Fruit fly (Drosophila melanogaster) ovary, adult (tissue): ENCODE results near the gene CG6511.

Experiments
- CG17801 ChIP-seq: fragments of 200-800 bp; optimal IDR thresholded peaks from 2 replicates; lab custom pipeline; 2019; ENCODE audit warnings: missing biosample characterization, mild to moderate bottlenecking, missing genetic modification characterization, moderate library complexity; ENCODE audit not compliant: partially characterized antibody

CG6511 gene

DNA sequence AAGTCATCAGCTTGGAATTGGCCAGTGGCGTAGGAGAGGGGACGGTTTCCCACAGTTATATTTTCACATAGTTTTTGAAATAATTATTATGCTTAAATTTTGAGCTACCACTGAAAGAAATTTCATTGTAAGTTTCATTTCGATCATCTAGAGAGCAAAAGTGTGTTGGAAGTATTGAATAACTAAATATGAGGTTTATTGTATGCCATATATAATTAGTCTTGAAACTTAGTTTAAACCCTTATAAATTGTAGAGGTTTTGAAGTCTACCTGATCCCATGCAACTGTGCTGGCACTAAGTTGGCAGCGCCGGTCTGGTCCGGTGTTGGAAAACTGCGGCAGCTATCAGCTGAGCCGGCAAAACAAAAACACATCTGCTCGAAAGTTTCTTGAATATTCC is at the start of gene CG6511, which contains the start of gene CG32022:
CG6511 (plus strand) TSS at position 180 of the 400 bp plus-strand sequence.
CG32022 (minus strand) TSS at position 128 of the 400 bp plus-strand sequence.
- no peak for TF ChIP-seq CG17801 (GFP tag; lab: Kevin White, UChicago)

DNA sequence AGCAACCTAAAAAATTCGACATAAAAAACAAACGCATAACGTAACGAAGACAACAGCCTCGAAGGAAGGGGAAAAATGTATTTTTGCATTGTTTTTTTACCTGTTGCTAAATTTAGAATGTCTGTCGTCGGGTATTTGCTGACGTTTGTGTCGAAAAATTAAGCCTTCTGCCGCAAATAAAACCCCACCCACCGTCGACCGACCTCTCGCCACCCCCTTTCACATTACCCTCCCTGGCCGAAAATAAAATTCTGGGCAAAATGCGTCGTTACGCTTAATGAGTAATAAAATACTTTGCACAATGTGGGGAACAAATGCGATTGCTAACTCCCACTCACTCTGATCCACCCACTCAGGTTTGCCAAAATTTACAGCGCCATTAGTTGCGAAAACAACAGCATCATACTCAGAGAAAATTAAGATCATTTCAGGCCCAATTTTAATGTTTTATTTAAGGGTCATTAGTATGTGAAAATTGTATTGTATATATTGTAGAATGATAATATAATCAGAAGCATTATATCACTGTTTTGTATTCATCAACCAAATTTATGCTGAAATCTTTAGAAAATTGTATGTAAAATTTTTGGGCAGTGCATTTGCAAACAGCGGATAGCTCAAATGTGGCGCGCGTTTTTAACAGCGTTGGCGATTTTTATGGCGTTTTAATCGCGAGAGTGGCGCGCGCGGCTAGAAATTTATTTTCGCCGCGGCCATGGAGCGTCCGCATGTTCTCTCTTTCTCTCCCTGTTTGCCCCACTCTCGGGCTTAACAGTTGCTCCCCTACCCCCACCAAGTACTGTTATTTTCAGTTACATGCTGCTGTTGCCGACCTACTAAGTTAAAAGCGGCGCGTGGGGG is 48.7 kb upstream of the CG6511 start:
- TF ChIP-seq CG17801 (GFP tag; lab: Kevin White, UChicago): no peak

DNA sequence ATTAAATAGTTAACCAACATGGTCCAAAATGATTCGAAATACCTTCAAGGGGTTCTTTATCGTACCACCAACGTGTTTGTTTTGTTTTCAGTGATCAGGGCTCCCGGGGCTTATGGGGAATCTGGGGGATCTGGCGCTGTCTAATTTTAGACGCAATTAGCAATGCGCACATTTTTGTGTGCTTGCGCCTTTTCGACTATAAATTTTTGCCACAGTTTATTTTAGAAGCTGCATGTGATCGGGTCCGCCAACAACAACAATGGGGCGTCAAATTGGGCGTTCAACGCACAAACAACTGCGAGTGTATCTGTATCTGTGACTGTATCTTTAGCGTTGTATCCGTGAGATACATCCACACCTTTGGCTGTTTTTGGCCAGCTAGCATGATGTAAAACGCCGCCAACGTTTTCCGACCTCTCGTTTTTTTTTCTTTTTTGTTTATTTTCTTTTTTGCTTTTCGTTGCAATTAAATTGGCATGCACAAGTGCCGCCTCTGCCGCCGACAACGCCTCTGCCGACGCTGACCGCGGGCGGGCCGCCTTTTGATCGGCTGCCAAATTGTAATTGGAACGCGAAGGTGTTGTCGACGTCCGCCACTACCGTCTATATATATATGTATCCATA is 47.6 kb upstream of the CG6511 start:
- no peak for TF ChIP-seq CG17801 (GFP tag; lab: Kevin White, UChicago)

DNA sequence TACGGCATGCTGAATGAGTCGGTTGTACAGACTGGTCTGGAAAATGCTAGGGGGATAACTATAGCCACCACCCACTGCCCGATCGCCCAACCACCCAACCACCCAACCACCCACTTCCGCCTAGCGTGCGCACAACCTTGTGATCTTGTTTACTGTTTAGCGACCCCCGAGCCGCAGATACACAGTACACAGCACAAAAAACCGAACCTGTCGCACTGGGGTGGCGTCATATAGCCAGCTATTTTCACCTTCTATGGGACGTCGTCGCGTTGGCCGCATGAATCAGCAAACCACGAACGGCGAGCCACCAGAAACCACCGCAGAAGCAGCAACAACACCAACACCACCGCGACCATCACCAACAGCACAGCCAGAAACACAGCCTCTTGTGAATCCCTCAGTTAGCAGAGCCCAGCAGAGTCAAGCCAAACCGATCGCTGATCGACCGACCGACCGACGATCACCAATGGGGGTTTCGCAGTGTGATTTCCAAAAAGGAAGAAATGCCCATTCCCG is 46.0 kb upstream of the CG6511 start:
- TF ChIP-seq CG17801 (GFP tag; lab: Kevin White, UChicago): no peak

DNA sequence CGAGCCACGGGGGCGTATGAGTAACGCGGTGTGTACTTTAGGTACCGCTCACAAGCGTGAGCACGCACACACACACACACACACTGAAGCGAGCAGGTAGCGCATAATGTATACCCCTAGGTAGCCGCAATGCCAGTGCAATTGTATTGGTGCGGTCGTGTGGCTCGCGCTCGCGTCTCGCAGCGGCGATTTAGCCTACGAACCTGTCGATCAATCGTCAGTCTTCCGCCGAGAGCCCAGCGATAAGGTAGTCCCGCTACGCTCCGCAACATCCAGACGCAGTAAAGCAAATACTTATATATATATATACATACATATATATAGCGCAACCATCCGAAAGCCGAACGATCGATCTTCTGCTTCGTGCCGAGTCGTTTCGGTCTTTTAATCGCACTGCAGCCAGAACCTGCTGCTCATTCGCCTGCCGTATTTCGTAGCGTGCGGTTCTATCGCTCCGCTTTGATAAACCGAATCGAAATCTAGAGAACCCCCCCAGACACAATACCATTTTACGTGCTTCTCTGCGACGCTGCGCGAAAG is 45.5 kb upstream of the CG6511 start, which contains the start of gene hry:
hry (plus strand) TSS at position 215 of the 540 bp plus-strand sequence.
- TF ChIP-seq CG17801 (GFP tag; lab: Kevin White, UChicago): peak; percentile 88

DNA sequence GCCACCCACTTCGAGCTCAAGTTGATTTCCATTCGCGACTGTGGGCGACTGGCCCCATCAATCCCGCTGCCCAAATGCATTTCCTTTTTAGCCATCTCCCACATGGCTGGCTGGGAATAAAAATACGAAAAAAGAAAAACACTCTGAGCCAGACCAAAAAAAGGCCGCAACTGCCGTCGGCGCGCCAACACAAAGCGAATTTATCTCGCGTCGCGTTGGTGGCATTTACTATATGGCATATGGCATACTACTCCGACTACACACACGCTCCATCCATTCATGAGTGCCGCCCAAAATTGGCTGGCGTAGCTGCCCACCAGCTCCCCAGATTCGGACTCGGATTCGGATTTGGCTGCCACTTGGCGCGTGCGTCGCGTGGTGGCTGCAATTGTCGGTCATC is 44.6 kb upstream of the CG6511 start:
- no peak for TF ChIP-seq CG17801 (GFP tag; lab: Kevin White, UChicago)

DNA sequence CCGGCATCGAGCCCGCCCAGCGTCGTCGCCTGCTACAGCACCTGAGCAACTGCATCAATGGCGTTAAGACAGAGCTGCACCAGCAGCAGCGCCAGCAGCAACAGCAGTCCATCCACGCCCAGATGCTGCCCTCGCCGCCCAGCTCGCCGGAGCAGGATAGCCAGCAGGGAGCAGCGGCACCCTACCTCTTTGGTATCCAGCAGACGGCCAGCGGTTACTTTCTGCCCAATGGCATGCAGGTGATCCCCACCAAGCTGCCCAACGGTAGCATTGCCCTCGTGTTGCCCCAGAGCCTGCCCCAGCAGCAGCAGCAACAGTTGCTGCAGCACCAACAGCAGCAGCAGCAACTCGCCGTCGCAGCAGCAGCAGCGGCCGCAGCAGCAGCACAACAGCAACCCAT is 43.4 kb upstream of the CG6511 start:
- TF ChIP-seq CG17801 (GFP tag; lab: Kevin White, UChicago): no peak

DNA sequence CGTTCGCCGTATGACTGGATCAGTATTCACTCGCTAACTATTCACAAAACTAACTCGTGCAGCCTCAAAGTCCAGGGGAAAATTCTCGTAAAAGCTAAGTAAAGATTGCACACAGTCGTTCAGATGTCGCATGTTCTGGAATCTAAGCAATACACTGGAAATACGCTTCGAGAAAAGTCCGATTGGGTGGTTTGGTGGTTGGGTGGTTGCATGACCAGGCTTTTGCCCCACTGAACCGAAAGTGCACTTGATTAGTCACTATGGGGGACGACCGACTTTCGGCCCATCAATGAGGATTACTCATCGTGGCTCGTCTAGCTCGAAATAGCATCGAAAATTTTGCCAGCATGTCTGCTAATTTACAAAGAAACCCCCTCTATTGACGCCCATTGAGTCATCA is 40.8 kb upstream of the CG6511 start:
- TF ChIP-seq CG17801 (GFP tag; lab: Kevin White, UChicago): no peak

DNA sequence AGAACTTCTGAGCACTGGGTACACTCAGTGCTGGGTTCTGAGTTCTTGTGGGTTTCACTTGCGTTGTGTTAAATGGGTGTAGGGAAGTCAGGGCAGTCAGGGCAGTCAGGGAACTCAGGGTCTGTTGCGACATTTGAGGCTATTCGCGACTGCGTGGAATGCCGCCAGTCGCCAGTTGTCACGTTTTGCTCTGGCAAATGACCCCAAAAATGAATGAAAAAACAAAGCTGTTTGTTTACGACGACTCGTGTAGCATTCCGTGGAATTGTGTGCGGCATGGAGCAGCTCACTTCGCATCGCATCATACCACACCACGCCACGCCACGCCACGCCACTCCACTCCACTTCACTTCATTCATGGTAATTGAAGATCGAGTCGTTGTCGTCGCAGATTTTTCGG is 39.9 kb upstream of the CG6511 start:
- TF ChIP-seq CG17801 (GFP tag; lab: Kevin White, UChicago): no peak

DNA sequence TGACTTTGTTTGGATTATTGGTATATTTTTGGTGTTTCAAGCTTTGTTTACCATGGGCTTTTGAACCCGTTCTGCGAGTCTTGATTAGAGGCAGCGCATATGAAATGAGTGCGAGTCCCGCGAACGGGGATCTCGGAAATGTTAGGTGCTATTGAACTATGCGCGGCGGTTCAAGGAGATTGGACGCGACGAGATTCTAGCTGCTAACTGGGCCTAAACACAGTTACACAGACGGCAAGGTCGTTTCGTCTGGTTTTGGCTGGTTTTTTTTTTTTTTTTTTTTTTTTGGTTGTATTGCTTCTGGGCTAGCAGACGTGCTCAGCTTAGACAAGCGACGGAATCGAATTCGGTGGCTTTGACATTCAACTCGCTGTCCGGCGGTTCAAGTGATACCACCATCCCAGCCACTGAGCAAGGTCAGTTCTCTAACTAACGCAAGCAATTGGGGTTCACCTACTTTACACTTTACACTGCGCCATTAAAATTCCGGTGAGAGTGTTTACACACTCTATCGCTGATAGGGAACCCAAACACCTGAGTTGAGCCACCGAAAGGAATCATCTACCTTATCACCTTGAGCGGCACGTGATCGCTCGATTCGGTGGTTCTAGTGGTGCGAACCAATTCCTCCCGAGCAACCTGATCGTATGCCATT is 39.1 kb upstream of the CG6511 start:
- TF ChIP-seq CG17801 (GFP tag; lab: Kevin White, UChicago): no peak

DNA sequence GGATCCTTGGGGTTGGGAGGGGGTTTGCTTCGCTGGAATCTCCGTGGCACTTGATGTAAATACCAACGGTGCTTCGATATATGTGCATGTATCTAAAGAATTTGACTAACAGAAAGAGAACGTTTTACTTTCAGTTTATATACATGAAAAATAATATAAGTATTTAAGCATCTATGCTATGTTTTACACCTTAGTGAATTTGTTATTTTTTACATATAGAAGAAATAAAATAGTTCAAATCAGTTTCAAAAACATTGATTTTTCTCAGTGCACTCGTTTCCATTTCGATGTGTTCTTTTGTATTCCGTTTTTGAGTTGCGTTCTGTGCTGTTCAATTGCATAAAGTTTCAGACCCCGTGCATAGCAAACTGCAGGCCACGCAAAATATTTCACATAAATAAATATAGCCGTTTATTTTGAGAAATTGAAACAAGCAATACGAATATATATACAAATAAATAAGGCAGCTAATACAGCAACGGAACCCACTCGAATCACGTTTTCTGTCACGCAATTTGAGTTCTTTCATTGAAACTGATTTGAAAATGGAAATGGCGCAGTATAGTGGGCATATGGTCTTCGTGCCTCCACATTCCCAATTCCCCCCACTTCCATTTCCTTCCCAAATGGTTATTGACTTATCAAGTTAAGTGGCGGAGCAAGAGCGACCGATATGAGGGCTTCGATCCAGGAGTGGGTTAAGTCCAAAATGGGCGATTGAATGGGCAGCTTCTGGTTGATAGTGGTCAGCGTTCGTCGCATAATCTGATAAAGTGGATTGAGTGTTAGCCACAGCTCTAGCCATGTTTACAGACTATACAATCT is 38.4 kb upstream of the CG6511 start:
- peak; percentile 43 for TF ChIP-seq CG17801 (GFP tag; lab: Kevin White, UChicago)

DNA sequence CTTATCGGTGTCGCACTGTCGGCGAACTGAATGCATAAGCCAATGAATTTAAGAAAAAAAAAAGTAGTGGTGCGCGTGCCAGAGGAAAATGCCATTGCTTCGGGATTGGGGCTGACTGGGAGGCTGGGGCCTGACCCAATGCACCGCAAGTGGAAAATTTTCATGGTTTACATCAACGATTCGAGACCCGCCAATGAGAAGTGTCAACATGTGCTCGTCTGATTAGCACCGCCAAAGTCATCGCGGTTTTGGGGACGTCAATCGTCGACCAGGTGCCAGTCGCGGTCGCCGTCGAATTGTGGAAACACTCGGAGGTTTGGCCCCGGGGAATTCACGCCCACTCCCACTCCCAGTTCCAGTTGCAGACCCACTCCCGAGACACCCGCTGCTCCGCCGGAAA is 37.4 kb upstream of the CG6511 start:
- no peak for TF ChIP-seq CG17801 (GFP tag; lab: Kevin White, UChicago)

DNA sequence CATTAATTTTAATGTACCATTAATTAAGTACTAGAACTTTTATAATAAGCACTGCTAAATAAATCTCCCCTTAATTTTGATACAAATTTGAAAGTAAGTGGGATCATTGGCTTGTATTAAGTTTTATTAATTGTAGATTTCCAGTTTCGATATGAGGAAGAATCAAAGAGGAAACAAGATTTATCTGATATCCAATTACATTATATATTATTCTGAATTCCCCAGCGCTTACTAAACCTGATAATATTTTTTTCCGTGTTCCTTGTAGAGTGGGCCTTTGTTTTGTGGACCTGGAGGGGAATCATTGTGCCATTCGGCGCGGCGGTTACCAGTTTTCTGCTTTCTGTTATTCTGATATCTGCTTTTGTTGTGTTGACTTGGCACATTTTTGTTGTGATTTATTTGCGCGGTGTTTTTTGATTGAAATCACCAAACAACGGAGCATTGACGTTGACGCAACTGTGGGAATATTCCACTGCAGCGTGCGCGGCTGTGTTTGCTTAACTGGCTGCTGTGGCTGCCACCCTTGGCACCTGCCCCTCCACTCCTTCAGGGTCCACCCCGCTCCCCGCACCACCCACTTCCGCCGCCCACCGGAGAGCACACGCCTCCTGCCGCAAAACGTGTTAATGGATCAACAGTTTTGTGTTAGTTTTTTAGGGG is 36.6 kb upstream of the CG6511 start:
- no peak for TF ChIP-seq CG17801 (GFP tag; lab: Kevin White, UChicago)
